Worm (Caenorhabditis elegans): ENCODE data around the gene AH9.3.

- TF ChIP-seq lin-35 (GFP tag; optimal IDR thresholded peaks at IDR 0.05) (no peak), ekl-4 (GFP tag; IDR thresholded peaks at IDR 0.05) (no peak), Y53G8AR.9 (GFP tag; conservative IDR thresholded peaks at IDR 0.05) (no peak), let-526 (GFP tag; IDR thresholded peaks at IDR 0.05) (no peak), xnd-1 (tag; optimal IDR thresholded peaks at IDR 0.05) (no peak), zfh-2 (GFP tag; conservative IDR thresholded peaks at IDR 0.05) (no peak), nfya-2 (GFP tag; IDR thresholded peaks at IDR 0.05) (no peak), unc-62 (GFP tag; optimal IDR thresholded peaks at IDR 0.05) (no peak), cebp-2 (GFP tag; IDR thresholded peaks at IDR 0.05) (no peak), dox-1 (GFP tag; IDR thresholded peaks at IDR 0.05) (no peak)
These were observed 48.2 kb downstream of the AH9.3 start for ce11 chrX:2212712-2213111.

Measured in whole organism, young adult.